Fruit fly (Drosophila melanogaster) whole organism, prepupa: Measurements from ENCODE around the gene CG4666.

Experiments used
- Blimp-1 ChIP-seq: fragments of 200-800 bp; sonication (Bioruptor generic); optimal IDR thresholded peaks from 3 replicates; lab custom pipeline; 2017; ENCODE audit warnings: missing biosample characterization, missing genetic modification characterization, mild to moderate bottlenecking, moderate library complexity, missing genetic modification reagents
- CG11294 ChIP-seq: fragments of 200-800 bp; sonication (Bioruptor generic); IDR thresholded peaks from 2 replicates; pipeline ENCODE4 v1.3.6; 2022; ENCODE audit warnings: missing biosample characterization, missing genetic modification characterization
- CG1621 ChIP-seq: fragments of 200-800 bp; sonication (Bioruptor generic); optimal IDR thresholded peaks from 3 replicates; lab custom pipeline; 2018; ENCODE audit warnings: missing biosample characterization, mild to moderate bottlenecking, missing genetic modification characterization
- CG6276 ChIP-seq: fragments of 200-800 bp; sonication (Bioruptor generic); optimal IDR thresholded peaks from 2 replicates; lab custom pipeline; 2017; ENCODE audit warnings: missing biosample characterization, mild to moderate bottlenecking, missing genetic modification characterization
- CG8319 ChIP-seq: fragments of 200-800 bp; sonication (Bioruptor generic); optimal IDR thresholded peaks from 3 replicates; lab custom pipeline; 2016; ENCODE audit warnings: missing biosample characterization, missing genetic modification characterization
- Gug ChIP-seq: fragments of 200-800 bp; sonication (Bioruptor generic); IDR thresholded peaks from 2 replicates; pipeline ENCODE4 v1.3.6; 2022; ENCODE audit warnings: missing biosample characterization, missing genetic modification characterization
- Lpt ChIP-seq: fragments of 200-800 bp; sonication (Bioruptor generic); optimal IDR thresholded peaks from 3 replicates; lab custom pipeline; 2016; ENCODE audit warnings: missing biosample characterization, missing genetic modification characterization
- svp ChIP-seq: fragments of 200-800 bp; sonication (Bioruptor generic); peaks from one replicate; lab custom pipeline; 2016; ENCODE audit warnings: missing biosample characterization, missing genetic modification characterization
- topi ChIP-seq: fragments of 200-800 bp; sonication (Bioruptor generic); optimal IDR thresholded peaks from 3 replicates; lab custom pipeline; 2016; ENCODE audit warnings: missing biosample characterization, missing genetic modification characterization

- TF ChIP-seq CG8319 (GFP tag; lab: Kevin White, UChicago) (no peak), svp (no peak), Blimp-1 (no peak), Lpt (GFP tag; lab: Kevin White, UChicago) (peak; percentile 25), CG6276 (GFP tag; lab: Kevin White, UChicago) (peak; percentile 61), topi (no peak), CG1621 (tag; lab: Kevin White, UChicago) (no peak), CG11294 (GFP tag; lab: Robert Waterston, UW) (no peak), Gug (GFP tag; lab: Robert Waterston, UW) (peak; percentile 35; the same call in 1 of the 2 replicates)
Measured at dm6 chrX:6052855-6053254, 24.7 kb downstream of the CG4666 start.
